Fruit fly (Drosophila melanogaster) whole organism, embryonic: ENCODE measurements around the gene Agpat4.

Experiments used
- Ada2b ChIP-seq: fragments of 200-800 bp; sonication (Bioruptor generic); IDR thresholded peaks from 2 replicates; pipeline ENCODE4 v1.3.6; 2022; ENCODE audit warnings: missing biosample characterization, missing genetic modification characterization
- Antp ChIP-seq: fragments of 200-800 bp; sonication (Bioruptor generic); optimal IDR thresholded peaks from 3 replicates; lab custom pipeline; 2016; ENCODE audit warnings: missing biosample characterization, missing genetic modification characterization
- Awh ChIP-seq: fragments of 200-800 bp; sonication (Bioruptor generic); IDR thresholded peaks from 2 replicates; pipeline ENCODE4, ENCODE4 v1.3.6; 2022; ENCODE audit warnings: missing biosample characterization, missing genetic modification characterization
- B-H1 ChIP-seq: fragments of 200-800 bp; sonication (Bioruptor generic); IDR thresholded peaks from 3 replicates; pipeline ENCODE4 v1.3.6; 2022; ENCODE audit warnings: missing biosample characterization, missing genetic modification characterization
- Bteb2 ChIP-seq: fragments of 200-800 bp; sonication (Bioruptor generic); optimal IDR thresholded peaks from 2 replicates; lab custom pipeline; 2016; ENCODE audit warnings: missing biosample characterization, missing genetic modification characterization
- CG1024 ChIP-seq: fragments of 200-800 bp; sonication (Bioruptor generic); IDR thresholded peaks from 2 replicates; pipeline ENCODE4 v1.3.6; 2022; ENCODE audit warnings: missing biosample characterization, missing genetic modification characterization
- CG10267 ChIP-seq: fragments of 200-800 bp; sonication (Bioruptor generic); optimal IDR thresholded peaks from 2 replicates; lab custom pipeline; 2018; ENCODE audit warnings: missing biosample characterization, mild to moderate bottlenecking, missing genetic modification characterization, moderate library complexity
- CG12299 ChIP-seq: fragments of 200-800 bp; sonication (Bioruptor generic); optimal IDR thresholded peaks from 2 replicates; lab custom pipeline; 2018; ENCODE audit warnings: missing biosample characterization, mild to moderate bottlenecking, missing genetic modification characterization
- CG12391 ChIP-seq: fragments of 200-800 bp; sonication (Bioruptor generic); optimal IDR thresholded peaks from 3 replicates; lab custom pipeline; 2018; ENCODE audit warnings: missing biosample characterization, mild to moderate bottlenecking, missing genetic modification characterization, moderate library complexity
- CG12769 ChIP-seq: fragments of 200-800 bp; sonication (Bioruptor generic); optimal IDR thresholded peaks from 2 replicates; lab custom pipeline; 2019; ENCODE audit warnings: missing biosample characterization, mild to moderate bottlenecking, missing genetic modification characterization, moderate library complexity
- CG13287 ChIP-seq: fragments of 200-800 bp; sonication (Bioruptor generic); IDR thresholded peaks from 2 replicates; pipeline ENCODE4 v1.3.6; 2022; ENCODE audit warnings: missing biosample characterization, missing genetic modification characterization; ENCODE audit not compliant: partially characterized antibody
- CG14710 ChIP-seq: fragments of 200-800 bp; sonication (Bioruptor generic); optimal IDR thresholded peaks from 3 replicates; lab custom pipeline; 2019; ENCODE audit warnings: missing biosample characterization, mild to moderate bottlenecking, missing genetic modification characterization, moderate library complexity
- CG17361 ChIP-seq: fragments of 200-800 bp; sonication (Bioruptor generic); IDR thresholded peaks from 3 replicates; pipeline ENCODE4 v1.3.6; 2022; ENCODE audit warnings: missing biosample characterization, missing genetic modification characterization
- CG18011 ChIP-seq: fragments of 200-800 bp; sonication (Bioruptor generic); optimal IDR thresholded peaks from 2 replicates; lab custom pipeline; 2017; ENCODE audit warnings: missing biosample characterization, missing genetic modification characterization, mild to moderate bottlenecking, moderate library complexity, missing genotype
- CG18619 ChIP-seq: fragments of 200-800 bp; sonication (Bioruptor generic); optimal IDR thresholded peaks from 3 replicates; lab custom pipeline; 2017; ENCODE audit warnings: missing biosample characterization, mild to moderate bottlenecking, missing genetic modification characterization
- CG31441 ChIP-seq: fragments of 200-800 bp; sonication (Bioruptor generic); IDR thresholded peaks from 2 replicates; pipeline ENCODE4 v1.3.6; 2022; ENCODE audit warnings: missing biosample characterization, missing genetic modification characterization
- CG34422 ChIP-seq: fragments of 200-800 bp; sonication (Bioruptor generic); IDR thresholded peaks from 3 replicates; pipeline ENCODE4 v1.3.6; 2022; ENCODE audit warnings: missing biosample characterization, missing genetic modification characterization
- CG4854 ChIP-seq: fragments of 200-800 bp; sonication (Bioruptor generic); optimal IDR thresholded peaks from 2 replicates; lab custom pipeline; 2016; ENCODE audit warnings: missing biosample characterization, missing genetic modification characterization, inconsistent platforms
- CG5245 ChIP-seq: fragments of 200-800 bp; sonication (Bioruptor generic); optimal IDR thresholded peaks from 3 replicates; lab custom pipeline; 2016; ENCODE audit warnings: missing biosample characterization, missing genetic modification characterization
- CG8290 ChIP-seq, 3 experiments: fragments of 200-800 bp; sonication (Bioruptor generic); optimal IDR thresholded peaks; 2 replicates each; lab custom pipeline; 2016 to 2019; ENCODE audit warnings: missing biosample characterization in 3 of 3, missing genetic modification characterization in 3 of 3, mild to moderate bottlenecking in 2 of 3, moderate library complexity in 1 of 3
- Dbx ChIP-seq: fragments of 200-800 bp; sonication (Bioruptor generic); IDR thresholded peaks from 3 replicates; pipeline ENCODE4 v1.3.6; 2022; ENCODE audit warnings: missing biosample characterization, missing genetic modification characterization
- Dfd ChIP-seq, 2 experiments: fragments of >200 bp; optimal IDR thresholded peaks; 2 replicates each; lab custom pipeline; 2017; ENCODE audit warnings: missing biosample characterization in 2 of 2, missing genetic modification characterization in 2 of 2
- Dref ChIP-seq: fragments of 200-800 bp; sonication (Bioruptor generic); IDR thresholded peaks from 2 replicates; pipeline ENCODE4 v1.3.6; 2022; ENCODE audit warnings: missing biosample characterization, missing genetic modification characterization
- Fer2 ChIP-seq: fragments of 200-800 bp; sonication (Bioruptor generic); optimal IDR thresholded peaks from 2 replicates; lab custom pipeline; 2018; ENCODE audit warnings: missing biosample characterization, mild to moderate bottlenecking, missing genetic modification characterization, moderate library complexity
- HmgZ ChIP-seq: fragments of 200-800 bp; sonication (Bioruptor generic); optimal IDR thresholded peaks from 2 replicates; lab custom pipeline; 2018; ENCODE audit warnings: missing biosample characterization, mild to moderate bottlenecking, missing genetic modification characterization
- Lhr ChIP-seq: fragments of 200-800 bp; sonication (Bioruptor generic); optimal IDR thresholded peaks from 3 replicates; lab custom pipeline; 2017; ENCODE audit warnings: mild to moderate bottlenecking, missing biosample characterization, missing genetic modification reagents, missing genetic modification characterization
- Lim3 ChIP-seq: fragments of 200-800 bp; sonication (Bioruptor generic); IDR thresholded peaks from 2 replicates; pipeline ENCODE4 v1.3.6; 2022; ENCODE audit warnings: missing biosample characterization, missing genetic modification characterization
- Med ChIP-seq: fragments of 200-800 bp; sonication (Bioruptor generic); peaks from one replicate; lab custom pipeline; 2016; ENCODE audit warnings: missing biosample characterization, missing genetic modification characterization, mild to moderate bottlenecking, inconsistent platforms, moderate library complexity
- Meics ChIP-seq: fragments of 200-800 bp; sonication (Bioruptor generic); optimal IDR thresholded peaks from 2 replicates; lab custom pipeline; 2017; ENCODE audit warnings: missing biosample characterization, mild to moderate bottlenecking, missing genetic modification characterization
- Xbp1 ChIP-seq: fragments of 200-800 bp; sonication (Bioruptor generic); optimal IDR thresholded peaks from 3 replicates; lab custom pipeline; 2016; ENCODE audit warnings: missing biosample characterization, mild to moderate bottlenecking, missing genetic modification characterization
- ab ChIP-seq: fragments of 200-800 bp; sonication (Bioruptor generic); optimal IDR thresholded peaks from 2 replicates; lab custom pipeline; 2016; ENCODE audit warnings: missing biosample characterization, missing genetic modification characterization
- al ChIP-seq: fragments of 200-800 bp; sonication (Bioruptor generic); IDR thresholded peaks from 2 replicates; pipeline ENCODE4 v1.3.6; 2022; ENCODE audit warnings: missing biosample characterization, missing genetic modification characterization
- az2 ChIP-seq: fragments of 200-800 bp; sonication (Bioruptor generic); optimal IDR thresholded peaks from 3 replicates; lab custom pipeline; 2016; ENCODE audit warnings: missing biosample characterization, missing genetic modification characterization
- ci ChIP-seq: fragments of 200-800 bp; sonication (Bioruptor generic); IDR thresholded peaks from 3 replicates; pipeline ENCODE4 v1.3.6; 2022; ENCODE audit warnings: missing biosample characterization, missing genetic modification characterization
- danr ChIP-seq: fragments of 200-800 bp; sonication (Bioruptor generic); IDR thresholded peaks from 2 replicates; pipeline ENCODE4 v1.3.6; 2022; ENCODE audit warnings: missing biosample characterization, missing genetic modification characterization
- esg ChIP-seq: fragments of 200-800 bp; sonication (Bioruptor generic); conservative IDR thresholded peaks from 2 replicates; pipeline ENCODE4 v1.3.6; 2022; ENCODE audit warnings: missing biosample characterization, missing genetic modification characterization
- eyg ChIP-seq: fragments of 200-800 bp; sonication (Bioruptor generic); optimal IDR thresholded peaks from 3 replicates; lab custom pipeline; 2016; ENCODE audit warnings: missing biosample characterization, missing genetic modification characterization
- ftz-f1 ChIP-seq: fragments of 200-800 bp; sonication (Bioruptor generic); optimal IDR thresholded peaks from 2 replicates; lab custom pipeline; 2016; ENCODE audit warnings: missing biosample characterization, missing genetic modification characterization
- prd ChIP-seq, 3 experiments: fragments of >200 bp in 2 of 3; fragments of 200-800 bp in 1 of 3; sonication (Bioruptor generic) in 1 of 3; optimal IDR thresholded peaks in 2 of 3; IDR thresholded peaks in 1 of 3; 2 replicates in 2 of 3; 3 replicates in 1 of 3; pipeline versions ENCODE4 v1.3.6 to Lab custom; 2017 to 2022; ENCODE audit warnings: missing biosample characterization in 1 of 3, missing genetic modification characterization in 1 of 3
- pros ChIP-seq: fragments of 200-800 bp; sonication (Bioruptor generic); optimal IDR thresholded peaks from 3 replicates; lab custom pipeline; 2019; ENCODE audit warnings: missing biosample characterization, mild to moderate bottlenecking, missing genetic modification characterization, moderate library complexity
- pzg ChIP-seq: fragments of 200-800 bp; sonication (Bioruptor generic); optimal IDR thresholded peaks from 3 replicates; lab custom pipeline; 2018; ENCODE audit warnings: missing biosample characterization, mild to moderate bottlenecking, missing genetic modification characterization, moderate library complexity
- sens ChIP-seq: fragments of 200-800 bp; sonication (Bioruptor generic); peaks from one replicate; lab custom pipeline; 2016; ENCODE audit warnings: missing biosample characterization, missing genetic modification characterization
- sqz ChIP-seq: fragments of 200-800 bp; sonication (Bioruptor generic); optimal IDR thresholded peaks from 3 replicates; lab custom pipeline; 2018; ENCODE audit warnings: missing biosample characterization, mild to moderate bottlenecking, missing genetic modification characterization
- stwl ChIP-seq: fragments of 200-800 bp; sonication (Bioruptor generic); optimal IDR thresholded peaks from 3 replicates; lab custom pipeline; 2018; ENCODE audit warnings: missing biosample characterization, mild to moderate bottlenecking, missing genetic modification characterization, moderate library complexity
- tap ChIP-seq: fragments of 200-800 bp; optimal IDR thresholded peaks from 3 replicates; lab custom pipeline; 2019; ENCODE audit warnings: missing biosample characterization, mild to moderate bottlenecking, missing genetic modification characterization, moderate library complexity
- tll ChIP-seq, 2 experiments: fragments of 200-800 bp in 1 of 2; fragments of >200 bp in 1 of 2; sonication (Bioruptor generic) in 1 of 2; optimal IDR thresholded peaks; 2 replicates each; lab custom pipeline; 2017 to 2019; ENCODE audit warnings: missing biosample characterization in 2 of 2, missing genetic modification characterization in 2 of 2, mild to moderate bottlenecking in 1 of 2, moderate library complexity in 1 of 2
- tx ChIP-seq: fragments of 200-800 bp; sonication (Bioruptor generic); optimal IDR thresholded peaks from 2 replicates; lab custom pipeline; 2016; ENCODE audit warnings: missing biosample characterization, missing genetic modification characterization
- zen2 ChIP-seq: fragments of 200-800 bp; sonication (Bioruptor generic); IDR thresholded peaks from 3 replicates; pipeline ENCODE4 v1.3.6; 2022; ENCODE audit warnings: missing biosample characterization, missing genetic modification characterization; ENCODE audit not compliant: partially characterized antibody

The Agpat4 gene

DNA sequence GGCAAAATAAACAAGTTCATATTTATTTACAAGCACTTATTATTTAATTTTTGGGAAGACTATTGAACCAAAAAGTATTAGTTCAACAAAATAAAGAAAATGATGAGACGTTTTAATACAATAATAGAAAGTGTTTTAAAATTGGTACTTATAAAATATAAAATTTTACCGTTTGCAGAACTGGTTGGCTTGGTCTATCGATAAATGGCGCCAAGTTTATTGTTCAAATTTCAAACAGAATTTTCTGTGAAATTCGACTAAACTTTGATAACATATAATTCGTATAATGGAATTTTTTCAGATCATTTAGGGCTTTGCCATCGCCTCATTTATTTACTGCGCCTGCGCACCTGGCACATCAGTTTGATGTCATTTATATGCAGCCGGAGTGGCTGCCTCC is 9.4 kb upstream of the Agpat4 start (continued):
- peak; percentile 52 for TF ChIP-seq sens
- TF ChIP-seq Dfd (GFP tag; optimal IDR thresholded peaks at IDR 0.05; lab: Kevin White, UChicago), result no peak
- TF ChIP-seq sqz (GFP tag; lab: Kevin White, UChicago), result no peak
- no peak for TF ChIP-seq Xbp1 (GFP tag; lab: Kevin White, UChicago)
- no peak for TF ChIP-seq CG18619 (GFP tag; lab: Kevin White, UChicago)
- no peak for TF ChIP-seq pros
- 0 out of 2 replicates have a peak, but pooled peaks have one; percentile 11 for TF ChIP-seq CG31441 (GFP tag; lab: Robert Waterston, UW)
- TF ChIP-seq tll (GFP tag; optimal IDR thresholded peaks at IDR 0.05; lab: Kevin White, UChicago), result no peak
- TF ChIP-seq Awh, result no peak
- TF ChIP-seq pzg (GFP tag; lab: Kevin White, UChicago), result peak; percentile 9
- peak; percentile 50 for TF ChIP-seq zen2
- peak; percentile 86 for TF ChIP-seq CG10267 (tag; lab: Kevin White, UChicago)
- TF ChIP-seq CG14710, result peak; percentile 21
- no peak for TF ChIP-seq ab
- no peak for TF ChIP-seq al
- TF ChIP-seq Lhr, result no peak
- peak; percentile 98 for TF ChIP-seq stwl (tag; lab: Kevin White, UChicago)
- TF ChIP-seq CG12391 (tag; lab: Kevin White, UChicago), result peak; percentile 5
- no peak for TF ChIP-seq CG8290 (GFP tag; optimal IDR thresholded peaks at IDR 0.05; lab: Kevin White, UChicago)
- TF ChIP-seq CG8290 (tag; optimal IDR thresholded peaks at IDR 0.05; lab: Kevin White, UChicago), result no peak
- no peak for TF ChIP-seq Bteb2
- TF ChIP-seq CG13287, result peak; percentile 67
- TF ChIP-seq Dref (GFP tag; lab: Robert Waterston, UW), result peak; percentile 57
- TF ChIP-seq Ada2b, result no peak
- TF ChIP-seq tx (GFP tag; lab: Kevin White, UChicago), result no peak
- TF ChIP-seq CG5245 (GFP tag; lab: Kevin White, UChicago), result no peak
- no peak for TF ChIP-seq HmgZ (tag; lab: Kevin White, UChicago)

- TF ChIP-seq Med (peak; percentile 74), danr (GFP tag; lab: Robert Waterston, UW) (peak; percentile 13; the same call in 1 of the 2 replicates), CG18011 (GFP tag; lab: Kevin White, UChicago) (peak; percentile 92)
Measured at dm6 chr3L:16388264-16388663, 6.9 kb upstream of the Agpat4 start.

- TF ChIP-seq CG12299 (tag; lab: Kevin White, UChicago) (no peak), B-H1 (no peak; the same call in 2 of the 3 replicates), ftz-f1 (GFP tag; lab: Kevin White, UChicago) (no peak), az2 (GFP tag; lab: Kevin White, UChicago) (peak; percentile 47), ci (GFP tag; lab: Robert Waterston, UW) (0 out of 3 replicates have a peak, but pooled peaks have one; percentile 5), Fer2 (no peak), tap (tag; lab: Kevin White, UChicago) (peak; percentile 22), Meics (GFP tag; lab: Kevin White, UChicago) (no peak), CG4854 (GFP tag; lab: Kevin White, UChicago) (no peak), CG34422 (GFP tag; lab: Robert Waterston, UW) (no peak), Dbx (GFP tag; lab: Robert Waterston, UW) (peak; percentile 50; the same call in 1 of the 3 replicates), Lim3 (GFP tag; lab: Robert Waterston, UW) (no peak), CG17361 (GFP tag; lab: Robert Waterston, UW) (peak; percentile 77; the same call in 2 of the 3 replicates), eyg (no peak), CG12769 (tag; lab: Kevin White, UChicago) (no peak), CG1024 (GFP tag; lab: Robert Waterston, UW) (no peak), CG18011 (GFP tag; lab: Kevin White, UChicago) (no peak), Antp (GFP tag; lab: Kevin White, UChicago) (no peak), Xbp1 (GFP tag; lab: Kevin White, UChicago) (peak; percentile 53), esg (GFP tag; lab: Robert Waterston, UW) (peak; percentile 57), prd (optimal IDR thresholded peaks at IDR 0.05; lab: Kevin White, UChicago) (no peak), prd (GFP tag; IDR thresholded peaks at IDR 0.05; lab: Robert Waterston, UW) (peak; percentile 67; the same call in 2 of the 3 replicates)
Measured at dm6 chr3L:16385880-16386584, 4.7 kb upstream of the Agpat4 start, which contains the start of the genes Agpat3 and RAF2. TSS of gene Agpat3 (minus strand) at chr3L:16385957. TSS of gene RAF2 (plus strand) at chr3L:16386327.
